Worm (Caenorhabditis elegans): ENCODE measurements around the gene H23L24.4.

- TF ChIP-seq F49E8.2 (tag; optimal IDR thresholded peaks at IDR 0.05; ENCODE audit: borderline replicate concordance) (no peak), nhr-41 (GFP tag; IDR thresholded peaks at IDR 0.05) (no peak), unc-62 (GFP tag; optimal IDR thresholded peaks at IDR 0.05 in 1 of 2) (no peak), unc-62 (tag; optimal IDR thresholded peaks at IDR 0.05) (no peak), nhr-42 (GFP tag; IDR thresholded peaks at IDR 0.05) (no peak), snpc-4 (tag; optimal IDR thresholded peaks at IDR 0.05) (no peak), ama-1 (optimal IDR thresholded peaks at IDR 0.05) (no peak), ztf-11 (tag; optimal IDR thresholded peaks at IDR 0.05) (no peak), pqm-1 (tag; optimal IDR thresholded peaks at IDR 0.05) (no peak)
Observed at ce11 chrIV:8724907-8725306, 19.5 kb upstream of the H23L24.4 start.

All from whole organism, L4 larva.